Fruit fly (Drosophila melanogaster) whole organism, adult: ENCODE results near the gene CG31051.

Experiments
- CG12768 ChIP-seq: fragments of 200-800 bp; sonication (Bioruptor generic); optimal IDR thresholded peaks from 2 replicates; lab custom pipeline; 2017; ENCODE audit warnings: missing biosample characterization, missing genetic modification characterization, mild to moderate bottlenecking, moderate library complexity, missing genetic modification reagents
- CG1620 ChIP-seq: fragments of 200-800 bp; sonication (Bioruptor generic); optimal IDR thresholded peaks from 2 replicates; lab custom pipeline; 2016; ENCODE audit warnings: missing biosample characterization, missing genetic modification characterization
- CG7045 ChIP-seq: fragments of 200-800 bp; sonication (Bioruptor generic); optimal IDR thresholded peaks from 2 replicates; lab custom pipeline; 2017; ENCODE audit warnings: missing biosample characterization, mild to moderate bottlenecking, missing genetic modification characterization
- bab1 ChIP-seq: fragments of 200-800 bp; sonication (Bioruptor generic); optimal IDR thresholded peaks from 3 replicates; lab custom pipeline; 2019; ENCODE audit warnings: missing biosample characterization, mild to moderate bottlenecking, missing genetic modification characterization, moderate library complexity
- cic ChIP-seq: fragments of 200-800 bp; sonication (Bioruptor generic); optimal IDR thresholded peaks from 2 replicates; lab custom pipeline; 2017; ENCODE audit warnings: missing biosample characterization, mild to moderate bottlenecking, missing genetic modification characterization, moderate library complexity

Gene CG31051

dm6 chr3R:28484257-28484656 is 36.1 kb downstream of the CG31051 start, which contains the start of gene CG1894:
Gene CG1894, plus strand, starts transcription at chr3R:28484557.
- TF ChIP-seq cic (GFP tag; lab: Kevin White, UChicago): no peak
- no peak for TF ChIP-seq CG7045 (GFP tag; lab: Kevin White, UChicago)
- no peak for TF ChIP-seq bab1 (GFP tag; lab: Kevin White, UChicago)
- no peak for TF ChIP-seq CG1620
- TF ChIP-seq CG12768: no peak
